Fruit fly (Drosophila melanogaster) whole organism, embryonic: ENCODE results near the gene vkg.

Experiments used
- Antp ChIP-seq: fragments of 200-800 bp; sonication (Bioruptor generic); optimal IDR thresholded peaks from 3 replicates; lab custom pipeline; 2016; ENCODE audit warnings: missing biosample characterization, missing genetic modification characterization
- B-H1 ChIP-seq: fragments of 200-800 bp; sonication (Bioruptor generic); IDR thresholded peaks from 3 replicates; pipeline ENCODE4 v1.3.6; 2022; ENCODE audit warnings: missing biosample characterization, missing genetic modification characterization
- CG10321 ChIP-seq: fragments of 200-800 bp; sonication (Bioruptor generic); IDR thresholded peaks from 2 replicates; pipeline ENCODE4 v1.3.6; 2022; ENCODE audit warnings: missing biosample characterization, missing genetic modification characterization
- CG10979 ChIP-seq: fragments of 200-800 bp; sonication (Bioruptor generic); optimal IDR thresholded peaks from 2 replicates; lab custom pipeline; 2018; ENCODE audit warnings: missing biosample characterization, mild to moderate bottlenecking, missing genetic modification characterization, moderate library complexity
- CG11398 ChIP-seq: fragments of 200-800 bp; sonication (Bioruptor generic); optimal IDR thresholded peaks from 2 replicates; lab custom pipeline; 2016; ENCODE audit warnings: missing biosample characterization, missing genetic modification characterization
- CG11695 ChIP-seq: fragments of 200-800 bp; sonication (Bioruptor generic); IDR thresholded peaks from 3 replicates; pipeline ENCODE4 v1.3.6; 2022; ENCODE audit warnings: missing biosample characterization, missing genetic modification characterization
- CG12071 ChIP-seq: fragments of 200-800 bp; sonication (Bioruptor generic); optimal IDR thresholded peaks from 3 replicates; lab custom pipeline; 2018; ENCODE audit warnings: missing biosample characterization, mild to moderate bottlenecking, missing genetic modification characterization
- CG12104 ChIP-seq: fragments of 200-800 bp; sonication (Bioruptor generic); optimal IDR thresholded peaks from 3 replicates; lab custom pipeline; 2016; ENCODE audit warnings: missing biosample characterization, missing genetic modification characterization
- CG13296 ChIP-seq: fragments of 200-800 bp; sonication (Bioruptor generic); optimal IDR thresholded peaks from 3 replicates; lab custom pipeline; 2018; ENCODE audit warnings: missing biosample characterization, mild to moderate bottlenecking, missing genetic modification characterization
- CG13424 ChIP-seq: fragments of 200-800 bp; sonication (Bioruptor generic); optimal IDR thresholded peaks from 2 replicates; lab custom pipeline; 2019; ENCODE audit warnings: missing biosample characterization, mild to moderate bottlenecking, missing genetic modification characterization, moderate library complexity
- CG15269 ChIP-seq: fragments of 200-800 bp; sonication (Bioruptor generic); optimal IDR thresholded peaks from 2 replicates; lab custom pipeline; 2018; ENCODE audit warnings: missing biosample characterization, mild to moderate bottlenecking, missing genetic modification characterization, moderate library complexity
- CG1647 ChIP-seq: fragments of 200-800 bp; sonication (Bioruptor generic); optimal IDR thresholded peaks from 3 replicates; lab custom pipeline; 2016; ENCODE audit warnings: missing biosample characterization, missing genetic modification characterization
- CG17385 ChIP-seq: fragments of 200-800 bp; sonication (Bioruptor generic); optimal IDR thresholded peaks from 3 replicates; lab custom pipeline; 2018; ENCODE audit warnings: missing biosample characterization, mild to moderate bottlenecking, missing genetic modification characterization
- CG3163 ChIP-seq: fragments of 200-800 bp; sonication (Bioruptor generic); optimal IDR thresholded peaks from 3 replicates; lab custom pipeline; 2016; ENCODE audit warnings: missing biosample characterization, missing genetic modification characterization
- CG32772 ChIP-seq: fragments of 200-800 bp; sonication (Bioruptor generic); IDR thresholded peaks from 2 replicates; pipeline ENCODE4 v1.3.6; 2022; ENCODE audit warnings: missing biosample characterization, missing genetic modification characterization
- CG34376 ChIP-seq: fragments of 200-800 bp; sonication (Bioruptor generic); optimal IDR thresholded peaks from 2 replicates; lab custom pipeline; 2018; ENCODE audit warnings: missing biosample characterization, mild to moderate bottlenecking, missing genetic modification characterization
- CG3995 ChIP-seq: fragments of 200-800 bp; sonication (Bioruptor generic); optimal IDR thresholded peaks from 3 replicates; lab custom pipeline; 2016; ENCODE audit warnings: missing biosample characterization, missing genetic modification characterization
- CG7372 ChIP-seq: fragments of 200-800 bp; sonication (Bioruptor generic); IDR thresholded peaks from 2 replicates; pipeline ENCODE4 v1.3.6; 2022; ENCODE audit warnings: missing biosample characterization, missing genetic modification characterization
- CG7745 ChIP-seq: fragments of 200-800 bp; sonication (Bioruptor generic); optimal IDR thresholded peaks from 2 replicates; lab custom pipeline; 2018; ENCODE audit warnings: missing biosample characterization, mild to moderate bottlenecking, missing genetic modification characterization, moderate library complexity
- CG9727 ChIP-seq: fragments of 200-800 bp; sonication (Bioruptor generic); optimal IDR thresholded peaks from 3 replicates; lab custom pipeline; 2017; ENCODE audit warnings: missing biosample characterization, mild to moderate bottlenecking, missing genetic modification characterization
- CG9932 ChIP-seq: fragments of 200-800 bp; sonication (Bioruptor generic); IDR thresholded peaks from 2 replicates; pipeline ENCODE4 v1.3.6; 2022; ENCODE audit warnings: missing biosample characterization, missing genetic modification characterization
- Dek ChIP-seq: fragments of 200-800 bp; sonication (Bioruptor generic); optimal IDR thresholded peaks from 3 replicates; lab custom pipeline; 2019; ENCODE audit warnings: missing biosample characterization, mild to moderate bottlenecking, missing genetic modification characterization, moderate library complexity
- Dp ChIP-seq: fragments of 200-800 bp; sonication (Bioruptor generic); optimal IDR thresholded peaks from 2 replicates; lab custom pipeline; 2018; ENCODE audit warnings: missing biosample characterization, mild to moderate bottlenecking, missing genetic modification characterization, moderate library complexity
- Drgx ChIP-seq: fragments of 200-800 bp; sonication (Bioruptor generic); IDR thresholded peaks from 2 replicates; pipeline ENCODE4 v1.3.6; 2022; ENCODE audit warnings: missing biosample characterization, missing genetic modification characterization
- Fer1 ChIP-seq: fragments of 200-800 bp; sonication (Bioruptor generic); optimal IDR thresholded peaks from 2 replicates; lab custom pipeline; 2017; ENCODE audit warnings: missing biosample characterization, mild to moderate bottlenecking, missing genetic modification characterization
- HHEX ChIP-seq: fragments of 200-800 bp; sonication (Bioruptor generic); optimal IDR thresholded peaks from 3 replicates; lab custom pipeline; 2017; ENCODE audit warnings: missing biosample characterization, mild to moderate bottlenecking, missing genetic modification characterization, missing genetic modification reagents
- HmgD ChIP-seq: fragments of 200-800 bp; sonication (Bioruptor generic); optimal IDR thresholded peaks from 3 replicates; lab custom pipeline; 2016; ENCODE audit warnings: missing biosample characterization, missing genetic modification characterization
- Lpt ChIP-seq: fragments of >200 bp; optimal IDR thresholded peaks from 2 replicates; lab custom pipeline; 2018; ENCODE audit warnings: missing biosample characterization, missing genetic modification characterization
- MBD-R2 ChIP-seq: fragments of 200-800 bp; sonication (Bioruptor generic); IDR thresholded peaks from 2 replicates; pipeline ENCODE4 v1.3.6; 2022; ENCODE audit warnings: missing biosample characterization, missing genetic modification characterization
- MTF-1 ChIP-seq: fragments of 200-800 bp; sonication (Bioruptor generic); optimal IDR thresholded peaks from 2 replicates; lab custom pipeline; 2018; ENCODE audit warnings: missing biosample characterization, mild to moderate bottlenecking, missing genetic modification characterization, borderline replicate concordance
- Myb ChIP-seq: fragments of 200-800 bp; sonication (Bioruptor generic); optimal IDR thresholded peaks from 2 replicates; lab custom pipeline; 2016; ENCODE audit warnings: missing biosample characterization, missing genetic modification characterization
- Oli ChIP-seq: fragments of 200-800 bp; sonication (Bioruptor generic); optimal IDR thresholded peaks from 2 replicates; lab custom pipeline; 2018; ENCODE audit warnings: missing biosample characterization, mild to moderate bottlenecking, missing genetic modification characterization, moderate library complexity
- ab ChIP-seq: fragments of 200-800 bp; sonication (Bioruptor generic); optimal IDR thresholded peaks from 2 replicates; lab custom pipeline; 2016; ENCODE audit warnings: missing biosample characterization, missing genetic modification characterization
- ase ChIP-seq: fragments of 200-800 bp; sonication (Bioruptor generic); IDR thresholded peaks from 3 replicates; pipeline ENCODE4 v1.3.6; 2022; ENCODE audit warnings: missing biosample characterization, missing genetic modification characterization
- bbx ChIP-seq: fragments of 200-800 bp; sonication (Bioruptor generic); IDR thresholded peaks from 2 replicates; pipeline ENCODE4 v1.3.6; 2022; ENCODE audit warnings: missing biosample characterization, missing genetic modification characterization; ENCODE audit not compliant: partially characterized antibody
- da ChIP-seq: fragments of 200-800 bp; sonication (Bioruptor generic); optimal IDR thresholded peaks from 2 replicates; lab custom pipeline; 2016; ENCODE audit warnings: missing biosample characterization, missing genetic modification characterization
- dmrt99B ChIP-seq: fragments of 200-800 bp; sonication (Bioruptor generic); optimal IDR thresholded peaks from 2 replicates; lab custom pipeline; 2018; ENCODE audit warnings: missing biosample characterization, mild to moderate bottlenecking, missing genetic modification characterization, moderate library complexity
- eyg ChIP-seq: fragments of 200-800 bp; sonication (Bioruptor generic); optimal IDR thresholded peaks from 3 replicates; lab custom pipeline; 2016; ENCODE audit warnings: missing biosample characterization, missing genetic modification characterization
- fru ChIP-seq: fragments of >200 bp; optimal IDR thresholded peaks from 2 replicates; lab custom pipeline; 2017
- fu2 ChIP-seq: fragments of 200-800 bp; sonication (Bioruptor generic); optimal IDR thresholded peaks from 2 replicates; lab custom pipeline; 2016; ENCODE audit warnings: missing biosample characterization, missing genetic modification characterization
- grn ChIP-seq: fragments of 200-800 bp; sonication (Bioruptor generic); optimal IDR thresholded peaks from 3 replicates; lab custom pipeline; 2017; ENCODE audit warnings: missing biosample characterization, missing genetic modification characterization
- ind ChIP-seq: fragments of 200-800 bp; sonication (Bioruptor generic); optimal IDR thresholded peaks from 3 replicates; lab custom pipeline; 2016; ENCODE audit warnings: missing biosample characterization, missing genetic modification characterization
- inv ChIP-seq: fragments of 200-800 bp; sonication (Bioruptor generic); IDR thresholded peaks from 2 replicates; pipeline ENCODE4 v1.3.6; 2022; ENCODE audit warnings: missing biosample characterization, missing genetic modification characterization; ENCODE audit not compliant: partially characterized antibody
- jigr1 ChIP-seq: fragments of 200-800 bp; sonication (Bioruptor generic); IDR thresholded peaks from 3 replicates; pipeline ENCODE4 v1.3.6; 2022; ENCODE audit warnings: missing biosample characterization, missing genetic modification characterization
- jumu ChIP-seq: fragments of 200-800 bp; sonication (Bioruptor generic); optimal IDR thresholded peaks from 3 replicates; lab custom pipeline; 2016; ENCODE audit warnings: missing biosample characterization, missing genetic modification characterization
- ken ChIP-seq: fragments of 200-800 bp; sonication (Bioruptor generic); IDR thresholded peaks from 3 replicates; pipeline ENCODE4 v1.3.6; 2022; ENCODE audit warnings: missing biosample characterization, missing genetic modification characterization
- kni ChIP-seq: fragments of 200-800 bp; sonication (Bioruptor generic); optimal IDR thresholded peaks from 3 replicates; lab custom pipeline; 2017; ENCODE audit warnings: mild to moderate bottlenecking, missing biosample characterization, missing genetic modification reagents, missing genetic modification characterization
- luna ChIP-seq: fragments of 200-800 bp; sonication (Bioruptor generic); optimal IDR thresholded peaks from 2 replicates; lab custom pipeline; 2016; ENCODE audit warnings: missing biosample characterization, missing genetic modification characterization
- p53 ChIP-seq: fragments of 200-800 bp; sonication (Bioruptor generic); optimal IDR thresholded peaks from 2 replicates; lab custom pipeline; 2016; ENCODE audit warnings: missing biosample characterization, missing genetic modification characterization
- tap ChIP-seq: fragments of 200-800 bp; optimal IDR thresholded peaks from 3 replicates; lab custom pipeline; 2019; ENCODE audit warnings: missing biosample characterization, mild to moderate bottlenecking, missing genetic modification characterization, moderate library complexity
- vvl ChIP-seq: fragments of 200-800 bp; sonication (Bioruptor generic); IDR thresholded peaks from 2 replicates; pipeline ENCODE4 v1.3.6; 2022; ENCODE audit warnings: missing biosample characterization, missing genetic modification characterization

vkg gene

DNA sequence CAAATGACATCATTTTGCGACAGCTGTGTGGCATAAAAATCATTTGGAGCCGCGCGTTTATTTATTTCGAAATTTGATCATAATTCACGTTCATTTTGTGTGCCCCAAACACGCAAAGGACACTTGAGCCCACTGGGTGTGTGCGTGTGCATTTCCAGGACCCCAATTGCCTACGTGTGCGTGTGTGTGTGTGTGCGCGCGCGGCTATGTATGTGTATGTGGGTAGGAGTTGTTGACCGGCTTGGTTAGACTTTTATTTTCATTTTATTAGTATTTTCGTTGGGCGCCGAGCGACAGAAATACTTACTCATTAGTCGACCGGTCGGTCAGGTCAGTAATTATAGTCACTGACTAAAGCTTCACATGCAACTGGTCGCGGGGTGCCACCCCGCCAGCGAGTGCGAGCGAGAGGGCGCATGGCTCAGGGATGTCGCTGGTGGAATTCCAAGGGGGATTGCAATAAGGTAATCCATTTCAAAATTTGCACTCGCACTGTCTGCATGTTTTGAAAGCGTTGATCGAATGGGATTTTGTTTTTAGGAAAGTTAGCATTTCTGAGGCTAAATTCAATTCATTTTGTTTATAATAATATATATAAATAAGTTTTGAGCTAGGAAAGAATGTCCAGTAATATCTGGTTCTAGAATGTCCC lies 15.6 kb upstream of the vkg start (continued):
- no peak for TF ChIP-seq tap (tag; lab: Kevin White, UChicago)
- TF ChIP-seq Drgx (GFP tag; lab: Robert Waterston, UW): peak; percentile 73
- TF ChIP-seq MTF-1 (GFP tag; lab: Kevin White, UChicago): no peak
- no peak for TF ChIP-seq CG10321 (GFP tag; lab: Robert Waterston, UW)
- TF ChIP-seq vvl (GFP tag; lab: Robert Waterston, UW): peak; percentile 20; the same call in 1 of the 2 replicates
- peak; percentile 51 for TF ChIP-seq CG13424 (tag; lab: Kevin White, UChicago)
- TF ChIP-seq Dek: no peak
- peak; percentile 62 for TF ChIP-seq CG11695 (GFP tag; lab: Robert Waterston, UW)
- no peak for TF ChIP-seq Dp (GFP tag; lab: Kevin White, UChicago)
- peak; percentile 28 for TF ChIP-seq CG9727 (GFP tag; lab: Kevin White, UChicago)
- TF ChIP-seq Fer1 (GFP tag; lab: Kevin White, UChicago): peak; percentile 17
- peak; percentile 63 for TF ChIP-seq ind (GFP tag; lab: Kevin White, UChicago)
- TF ChIP-seq dmrt99B (tag; lab: Kevin White, UChicago): peak; percentile 50
- TF ChIP-seq CG34376: no peak
- 0 out of 2 replicates have a peak, but pooled peaks have one; percentile 20 for TF ChIP-seq CG7372 (GFP tag; lab: Robert Waterston, UW)
- no peak for TF ChIP-seq p53 (GFP tag; lab: Kevin White, UChicago)
- peak; percentile 53 for TF ChIP-seq Oli (tag; lab: Kevin White, UChicago)
- peak; percentile 69 for TF ChIP-seq HHEX (GFP tag; lab: Kevin White, UChicago)
- TF ChIP-seq CG3995 (GFP tag; lab: Kevin White, UChicago): no peak
- no peak for TF ChIP-seq Lpt
- no peak for TF ChIP-seq Myb (GFP tag; lab: Kevin White, UChicago)
- no peak for TF ChIP-seq eyg (GFP tag; lab: Kevin White, UChicago)
- TF ChIP-seq CG32772 (GFP tag; lab: Robert Waterston, UW): 0 out of 2 replicates have a peak, but pooled peaks have one; percentile 14
- TF ChIP-seq ab (GFP tag; lab: Kevin White, UChicago): no peak
- no peak for TF ChIP-seq CG7745 (tag; lab: Kevin White, UChicago)
- TF ChIP-seq CG17385: peak; percentile 21
- peak; percentile 4 for TF ChIP-seq fu2 (GFP tag; lab: Kevin White, UChicago)
- no peak for TF ChIP-seq jigr1
- peak; percentile 24; the same call in 1 of the 2 replicates for TF ChIP-seq MBD-R2
- no peak for TF ChIP-seq jumu (GFP tag; lab: Kevin White, UChicago)
- peak; percentile 9 for TF ChIP-seq CG1647
- TF ChIP-seq CG13296 (GFP tag; lab: Kevin White, UChicago): peak; percentile 7
- TF ChIP-seq CG11398: no peak
- TF ChIP-seq inv (GFP tag; lab: Robert Waterston, UW): no peak
- TF ChIP-seq kni (GFP tag; lab: Kevin White, UChicago): no peak
- no peak for TF ChIP-seq bbx (GFP tag; lab: Robert Waterston, UW)
- TF ChIP-seq CG12104 (GFP tag; lab: Kevin White, UChicago): peak; percentile 19
- peak; percentile 56 for TF ChIP-seq CG15269 (tag; lab: Kevin White, UChicago)
- no peak for TF ChIP-seq CG3163 (GFP tag; lab: Kevin White, UChicago)
- TF ChIP-seq CG9932: peak; percentile 61
- TF ChIP-seq luna (GFP tag; lab: Kevin White, UChicago): no peak
- 0 out of 3 replicates have a peak, but pooled peaks have one; percentile 35 for TF ChIP-seq ken (GFP tag; lab: Robert Waterston, UW)
- TF ChIP-seq da (GFP tag; lab: Kevin White, UChicago): no peak
- TF ChIP-seq B-H1 (GFP tag; lab: Robert Waterston, UW): no peak; the same call in 2 of the 3 replicates
- TF ChIP-seq ase (GFP tag; lab: Robert Waterston, UW): peak; percentile 58; the same call in 2 of the 3 replicates
- TF ChIP-seq fru (lab: Kevin White, UChicago): no peak
- peak; percentile 32 for TF ChIP-seq Antp (GFP tag; lab: Kevin White, UChicago)
- TF ChIP-seq grn (GFP tag; lab: Kevin White, UChicago): no peak
- TF ChIP-seq CG10979 (tag; lab: Kevin White, UChicago): peak; percentile 25
- TF ChIP-seq HmgD (GFP tag; lab: Kevin White, UChicago): no peak
- TF ChIP-seq CG12071 (GFP tag; lab: Kevin White, UChicago): no peak
